Fruit fly (Drosophila melanogaster) whole organism, embryonic: ENCODE results near the gene p24-1.
A peak's percentile ranks its signal among the peaks of the same experiment; 100 is the strongest.

Source experiments
- Antp ChIP-seq: fragments of 200-800 bp; sonication (Bioruptor generic); optimal IDR thresholded peaks from 3 replicates; lab custom pipeline; 2016; ENCODE audit warnings: missing biosample characterization, missing genetic modification characterization
- CG1024 ChIP-seq: fragments of 200-800 bp; sonication (Bioruptor generic); IDR thresholded peaks from 2 replicates; pipeline ENCODE4 v1.3.6; 2022; ENCODE audit warnings: missing biosample characterization, missing genetic modification characterization
- CG10267 ChIP-seq: fragments of 200-800 bp; sonication (Bioruptor generic); optimal IDR thresholded peaks from 2 replicates; lab custom pipeline; 2018; ENCODE audit warnings: missing biosample characterization, mild to moderate bottlenecking, missing genetic modification characterization, moderate library complexity
- CG14710 ChIP-seq: fragments of 200-800 bp; sonication (Bioruptor generic); optimal IDR thresholded peaks from 3 replicates; lab custom pipeline; 2019; ENCODE audit warnings: missing biosample characterization, mild to moderate bottlenecking, missing genetic modification characterization, moderate library complexity
- CG15601 ChIP-seq: fragments of 200-800 bp; sonication (Bioruptor generic); optimal IDR thresholded peaks from 3 replicates; lab custom pipeline; 2019; ENCODE audit warnings: missing biosample characterization, mild to moderate bottlenecking, missing genetic modification characterization, moderate library complexity
- CG17802 ChIP-seq: fragments of 200-800 bp; sonication (Bioruptor generic); optimal IDR thresholded peaks from 2 replicates; lab custom pipeline; 2018; ENCODE audit warnings: missing biosample characterization, mild to moderate bottlenecking, missing genetic modification characterization, moderate library complexity
- CG18619 ChIP-seq: fragments of 200-800 bp; sonication (Bioruptor generic); optimal IDR thresholded peaks from 3 replicates; lab custom pipeline; 2017; ENCODE audit warnings: missing biosample characterization, mild to moderate bottlenecking, missing genetic modification characterization
- CG2120 ChIP-seq: fragments of 200-800 bp; sonication (Bioruptor generic); optimal IDR thresholded peaks from 3 replicates; lab custom pipeline; 2016; ENCODE audit warnings: missing biosample characterization, missing genetic modification characterization
- CG30403 ChIP-seq: fragments of 200-800 bp; sonication (Bioruptor generic); optimal IDR thresholded peaks from 3 replicates; lab custom pipeline; 2016; ENCODE audit warnings: missing biosample characterization, missing genetic modification characterization
- CG32532 ChIP-seq: fragments of 200-800 bp; sonication (Bioruptor generic); IDR thresholded peaks from 2 replicates; pipeline ENCODE4 v1.3.6; 2022; ENCODE audit warnings: missing biosample characterization, missing genetic modification characterization
- CG4617 ChIP-seq: fragments of 200-800 bp; sonication (Bioruptor generic); optimal IDR thresholded peaks from 3 replicates; lab custom pipeline; 2016; ENCODE audit warnings: missing biosample characterization, missing genetic modification characterization, borderline replicate concordance
- CG4707 ChIP-seq: fragments of 200-800 bp; sonication (Bioruptor generic); optimal IDR thresholded peaks from 2 replicates; lab custom pipeline; 2018; ENCODE audit warnings: missing biosample characterization, mild to moderate bottlenecking, missing genetic modification characterization, moderate library complexity
- CG6765 ChIP-seq: fragments of 200-800 bp; sonication (Bioruptor generic); optimal IDR thresholded peaks from 3 replicates; lab custom pipeline; 2017; ENCODE audit warnings: missing biosample characterization, mild to moderate bottlenecking, missing genetic modification characterization
- CG6813 ChIP-seq: fragments of 200-800 bp; sonication (Bioruptor generic); optimal IDR thresholded peaks from 2 replicates; lab custom pipeline; 2017; ENCODE audit warnings: missing biosample characterization, missing genetic modification characterization, mild to moderate bottlenecking, moderate library complexity, missing genetic modification reagents
- CG7357 ChIP-seq: fragments of 200-800 bp; sonication (Bioruptor generic); IDR thresholded peaks from 3 replicates; pipeline ENCODE4 v1.3.6; 2022; ENCODE audit warnings: missing biosample characterization, missing genetic modification characterization
- CG9797 ChIP-seq: fragments of 200-800 bp; sonication (Bioruptor generic); optimal IDR thresholded peaks from 3 replicates; lab custom pipeline; 2018; ENCODE audit warnings: missing biosample characterization, mild to moderate bottlenecking, missing genetic modification characterization
- CG9817 ChIP-seq: fragments of 200-800 bp; sonication (Bioruptor generic); optimal IDR thresholded peaks from 2 replicates; lab custom pipeline; 2018; ENCODE audit warnings: missing biosample characterization, mild to moderate bottlenecking, missing genetic modification characterization, moderate library complexity
- Dref ChIP-seq: fragments of 200-800 bp; sonication (Bioruptor generic); IDR thresholded peaks from 2 replicates; pipeline ENCODE4 v1.3.6; 2022; ENCODE audit warnings: missing biosample characterization, missing genetic modification characterization
- Hsf ChIP-seq: fragments of 200-800 bp; sonication (Bioruptor generic); optimal IDR thresholded peaks from 3 replicates; lab custom pipeline; 2016; ENCODE audit warnings: missing biosample characterization, missing genetic modification characterization
- Lhr ChIP-seq: fragments of 200-800 bp; sonication (Bioruptor generic); optimal IDR thresholded peaks from 3 replicates; lab custom pipeline; 2017; ENCODE audit warnings: mild to moderate bottlenecking, missing biosample characterization, missing genetic modification reagents, missing genetic modification characterization
- MESR4 ChIP-seq: fragments of 200-800 bp; sonication (Bioruptor generic); optimal IDR thresholded peaks from 2 replicates; lab custom pipeline; 2018; ENCODE audit warnings: missing biosample characterization, mild to moderate bottlenecking, missing genetic modification characterization, moderate library complexity
- NC2α ChIP-seq: fragments of 200-800 bp; sonication (Bioruptor generic); optimal IDR thresholded peaks from 2 replicates; lab custom pipeline; 2016; ENCODE audit warnings: missing biosample characterization, missing genetic modification characterization
- Ptx1 ChIP-seq: fragments of 200-800 bp; sonication (Bioruptor generic); IDR thresholded peaks from 2 replicates; pipeline ENCODE4 v1.3.6; 2022; ENCODE audit warnings: missing biosample characterization, missing genetic modification characterization
- Rfx ChIP-seq: fragments of 200-800 bp; sonication (Bioruptor generic); IDR thresholded peaks from 2 replicates; pipeline ENCODE4 v1.3.6; 2022; ENCODE audit warnings: missing biosample characterization, missing genetic modification characterization
- Sox100B ChIP-seq: fragments of 200-800 bp; sonication (Bioruptor generic); optimal IDR thresholded peaks from 3 replicates; lab custom pipeline; 2018; ENCODE audit warnings: missing biosample characterization, mild to moderate bottlenecking, missing genetic modification characterization
- Spps ChIP-seq: fragments of 200-800 bp; sonication (Bioruptor generic); optimal IDR thresholded peaks from 2 replicates; lab custom pipeline; 2018; ENCODE audit warnings: missing biosample characterization, mild to moderate bottlenecking, missing genetic modification characterization
- Sry-δ ChIP-seq: fragments of 200-800 bp; sonication (Bioruptor generic); optimal IDR thresholded peaks from 2 replicates; lab custom pipeline; 2016; ENCODE audit warnings: missing biosample characterization, missing genetic modification characterization
- Stat92E ChIP-seq, 3 experiments: fragments of >200 bp in 2 of 3; fragments of 200-800 bp in 1 of 3; sonication (Bioruptor generic) in 1 of 3; optimal IDR thresholded peaks; 2 replicates each; lab custom pipeline; 2017 to 2019; ENCODE audit warnings: missing biosample characterization in 3 of 3, missing genetic modification characterization in 3 of 3, mild to moderate bottlenecking in 1 of 3, moderate library complexity in 1 of 3
- YL-1 ChIP-seq: fragments of 200-800 bp; sonication (Bioruptor generic); optimal IDR thresholded peaks from 3 replicates; lab custom pipeline; 2017; ENCODE audit warnings: missing biosample characterization, mild to moderate bottlenecking, missing genetic modification characterization
- bigmax ChIP-seq: fragments of 200-800 bp; sonication (Bioruptor generic); optimal IDR thresholded peaks from 2 replicates; lab custom pipeline; 2018; ENCODE audit warnings: missing biosample characterization, mild to moderate bottlenecking, missing genetic modification characterization
- chinmo ChIP-seq: fragments of 200-800 bp; sonication (Bioruptor generic); IDR thresholded peaks from 4 replicates; pipeline ENCODE4 v1.3.6; 2022; ENCODE audit warnings: missing biosample characterization, missing genetic modification characterization; ENCODE audit not compliant: partially characterized antibody
- crp ChIP-seq, 2 experiments: fragments of 200-800 bp; sonication (Bioruptor generic); optimal IDR thresholded peaks; 2 replicates in 1 of 2; 3 replicates in 1 of 2; lab custom pipeline; 2017; ENCODE audit warnings: missing biosample characterization in 2 of 2, missing genetic modification characterization in 2 of 2, mild to moderate bottlenecking in 1 of 2, moderate library complexity in 1 of 2
- dysf ChIP-seq: fragments of 200-800 bp; sonication (Bioruptor generic); IDR thresholded peaks from 3 replicates; pipeline ENCODE4 v1.3.6; 2022; ENCODE audit warnings: missing biosample characterization, missing genetic modification characterization
- fru ChIP-seq: fragments of >200 bp; optimal IDR thresholded peaks from 2 replicates; lab custom pipeline; 2017
- ftz-f1 ChIP-seq: fragments of 200-800 bp; sonication (Bioruptor generic); optimal IDR thresholded peaks from 2 replicates; lab custom pipeline; 2016; ENCODE audit warnings: missing biosample characterization, missing genetic modification characterization
- gfzf ChIP-seq: fragments of 200-800 bp; sonication (Bioruptor generic); optimal IDR thresholded peaks from 2 replicates; lab custom pipeline; 2016; ENCODE audit warnings: missing biosample characterization, mild to moderate bottlenecking, missing genetic modification characterization, moderate library complexity
- ham ChIP-seq: fragments of 200-800 bp; sonication (Bioruptor generic); IDR thresholded peaks from 2 replicates; pipeline ENCODE4 v1.3.6; 2022; ENCODE audit warnings: missing biosample characterization, missing genetic modification characterization
- insv ChIP-seq, 2 experiments: fragments of 200-800 bp; sonication (Bioruptor generic); optimal IDR thresholded peaks; 3 replicates each; lab custom pipeline; 2016 to 2018; ENCODE audit warnings: missing biosample characterization in 2 of 2, missing genetic modification characterization in 2 of 2
- nmo ChIP-seq: fragments of 200-800 bp; sonication (Bioruptor generic); optimal IDR thresholded peaks from 2 replicates; lab custom pipeline; 2018; ENCODE audit warnings: missing biosample characterization, mild to moderate bottlenecking, missing genetic modification characterization, moderate library complexity
- p53 ChIP-seq: fragments of 200-800 bp; sonication (Bioruptor generic); optimal IDR thresholded peaks from 2 replicates; lab custom pipeline; 2016; ENCODE audit warnings: missing biosample characterization, missing genetic modification characterization
- pzg ChIP-seq: fragments of 200-800 bp; sonication (Bioruptor generic); optimal IDR thresholded peaks from 3 replicates; lab custom pipeline; 2018; ENCODE audit warnings: missing biosample characterization, mild to moderate bottlenecking, missing genetic modification characterization, moderate library complexity
- row ChIP-seq: fragments of 200-800 bp; sonication (Bioruptor generic); IDR thresholded peaks from 3 replicates; pipeline ENCODE4 v1.3.6; 2022; ENCODE audit warnings: missing biosample characterization, missing genetic modification characterization
- scrt ChIP-seq: fragments of 200-800 bp; sonication (Bioruptor generic); optimal IDR thresholded peaks from 2 replicates; lab custom pipeline; 2018; ENCODE audit warnings: missing biosample characterization, mild to moderate bottlenecking, missing genetic modification characterization, moderate library complexity
- sens ChIP-seq: fragments of 200-800 bp; sonication (Bioruptor generic); peaks from one replicate; lab custom pipeline; 2016; ENCODE audit warnings: missing biosample characterization, missing genetic modification characterization
- slbo ChIP-seq: fragments of 200-800 bp; sonication (Bioruptor generic); IDR thresholded peaks from 2 replicates; pipeline ENCODE4 v1.3.6; 2022; ENCODE audit warnings: missing biosample characterization, missing genetic modification characterization
- sr ChIP-seq: fragments of 200-800 bp; sonication (Bioruptor generic); IDR thresholded peaks from 3 replicates; pipeline ENCODE4 v1.3.6; 2022; ENCODE audit warnings: missing biosample characterization, missing genetic modification characterization
- stc ChIP-seq: fragments of 200-800 bp; sonication (Bioruptor generic); IDR thresholded peaks from 2 replicates; pipeline ENCODE4 v1.3.6; 2022; ENCODE audit warnings: missing biosample characterization, missing genetic modification characterization
- tna ChIP-seq: fragments of 200-800 bp; sonication (Bioruptor generic); IDR thresholded peaks from 2 replicates; pipeline ENCODE4 v1.3.6; 2022; ENCODE audit warnings: missing biosample characterization, missing genetic modification characterization; ENCODE audit not compliant: partially characterized antibody
- trem ChIP-seq: fragments of 200-800 bp; optimal IDR thresholded peaks from 3 replicates; lab custom pipeline; 2019; ENCODE audit warnings: missing biosample characterization, mild to moderate bottlenecking, missing genetic modification characterization, moderate library complexity
- wek ChIP-seq: fragments of 200-800 bp; sonication (Bioruptor generic); optimal IDR thresholded peaks from 3 replicates; lab custom pipeline; 2018; ENCODE audit warnings: missing biosample characterization, mild to moderate bottlenecking, missing genetic modification characterization, moderate library complexity

p24-1 gene

dm6 chrX:11872517-11872916, 20.2 kb upstream of the p24-1 start, which contains the start of gene BORCS5 (continued):
- TF ChIP-seq Lhr, result peak; percentile 21
- TF ChIP-seq CG2120 (GFP tag; lab: Kevin White, UChicago), result peak; percentile 1
- TF ChIP-seq CG6765 (GFP tag; lab: Kevin White, UChicago), result no peak
- TF ChIP-seq CG15601, result no peak
- 0 out of 2 replicates have a peak, but pooled peaks have one; percentile 13 for TF ChIP-seq Ptx1 (GFP tag; lab: Robert Waterston, UW)
- TF ChIP-seq dysf (GFP tag; lab: Robert Waterston, UW), result 0 out of 3 replicates have a peak, but pooled peaks have one; percentile 15
- TF ChIP-seq CG17802 (tag; lab: Kevin White, UChicago), result peak; percentile 84
- no peak for TF ChIP-seq fru
- no peak for TF ChIP-seq CG6813 (GFP tag; lab: Kevin White, UChicago)
- no peak for TF ChIP-seq Sox100B (GFP tag; lab: Kevin White, UChicago)
- no peak for TF ChIP-seq tna (GFP tag; lab: Robert Waterston, UW)
- TF ChIP-seq gfzf (GFP tag; lab: Kevin White, UChicago), result peak; percentile 77
- peak; percentile 47 for TF ChIP-seq CG1024 (GFP tag; lab: Robert Waterston, UW)
- peak; percentile 72 for TF ChIP-seq row (GFP tag; lab: Robert Waterston, UW)
- no peak for TF ChIP-seq Spps (tag; lab: Kevin White, UChicago)
- peak; percentile 19 for TF ChIP-seq YL-1 (GFP tag; lab: Kevin White, UChicago)
- peak; percentile 42 for TF ChIP-seq CG4617 (GFP tag; lab: Kevin White, UChicago)
- peak; percentile 1 for TF ChIP-seq CG10267 (tag; lab: Kevin White, UChicago)
- TF ChIP-seq CG4707 (GFP tag; lab: Kevin White, UChicago), result no peak
- TF ChIP-seq slbo (GFP tag; lab: Robert Waterston, UW), result peak; percentile 46
- TF ChIP-seq p53 (GFP tag; lab: Kevin White, UChicago), result no peak
- TF ChIP-seq crp (GFP tag; optimal IDR thresholded peaks at IDR 0.05; lab: Kevin White, UChicago), result peak in 1 of 2 experiments; percentile 54
- TF ChIP-seq sr (GFP tag; lab: Robert Waterston, UW), result no peak
- TF ChIP-seq chinmo (GFP tag; lab: Robert Waterston, UW), result 0 out of 4 replicates have a peak, but pooled peaks have one; percentile 15
- TF ChIP-seq nmo (GFP tag; lab: Kevin White, UChicago), result peak; percentile 25
- TF ChIP-seq stc (GFP tag; lab: Robert Waterston, UW), result no peak
- no peak for TF ChIP-seq ftz-f1 (GFP tag; lab: Kevin White, UChicago)
- 0 out of 2 replicates have a peak, but pooled peaks have one; percentile 11 for TF ChIP-seq Rfx (GFP tag; lab: Robert Waterston, UW)
- no peak for TF ChIP-seq ham (GFP tag; lab: Robert Waterston, UW)
- peak; percentile 45 for TF ChIP-seq Dref (GFP tag; lab: Robert Waterston, UW)
- TF ChIP-seq scrt, result no peak
- peak; percentile 30 for TF ChIP-seq CG14710 (tag; lab: Kevin White, UChicago)
- no peak for TF ChIP-seq Antp (GFP tag; lab: Kevin White, UChicago)
- TF ChIP-seq sens (GFP tag; lab: Kevin White, UChicago), result no peak
- TF ChIP-seq CG9797 (GFP tag; lab: Kevin White, UChicago), result peak; percentile 15
- TF ChIP-seq Hsf (GFP tag; lab: Kevin White, UChicago), result peak; percentile 2
- TF ChIP-seq CG7357 (GFP tag; lab: Robert Waterston, UW), result peak; percentile 90
- no peak for TF ChIP-seq bigmax (GFP tag; lab: Kevin White, UChicago)
- peak; percentile 33 for TF ChIP-seq CG30403 (GFP tag; lab: Kevin White, UChicago)
- no peak for TF ChIP-seq insv (GFP tag; optimal IDR thresholded peaks at IDR 0.05; lab: Kevin White, UChicago)
- TF ChIP-seq trem (tag; lab: Kevin White, UChicago), result peak; percentile 2
- TF ChIP-seq pzg, result peak; percentile 47
- peak; percentile 43 for TF ChIP-seq Sry-δ (GFP tag; lab: Kevin White, UChicago)
- no peak for TF ChIP-seq Stat92E (GFP tag; optimal IDR thresholded peaks at IDR 0.05; lab: Kevin White, UChicago)
- TF ChIP-seq wek (GFP tag; lab: Kevin White, UChicago), result peak; percentile 80
- no peak for TF ChIP-seq NC2α (GFP tag; lab: Kevin White, UChicago)
- no peak for TF ChIP-seq CG9817 (tag; lab: Kevin White, UChicago)
- peak; percentile 22; the same call in 1 of the 2 replicates for TF ChIP-seq CG32532 (GFP tag; lab: Robert Waterston, UW)
- peak; percentile 71 for TF ChIP-seq MESR4
- TF ChIP-seq CG18619, result no peak
